Fruit fly (Drosophila melanogaster) whole organism, embryonic: ENCODE results near the gene Reg-2.
A peak's percentile ranks its signal among the peaks of the same experiment; 100 is the strongest.

Source experiments
- Asciz ChIP-seq: fragments of 200-800 bp; sonication (Bioruptor generic); optimal IDR thresholded peaks from 2 replicates; lab custom pipeline; 2017; ENCODE audit warnings: missing biosample characterization, mild to moderate bottlenecking, missing genetic modification characterization, missing genetic modification reagents
- Atf3 ChIP-seq: fragments of 200-800 bp; sonication (Bioruptor generic); optimal IDR thresholded peaks from 3 replicates; lab custom pipeline; 2016; ENCODE audit warnings: missing biosample characterization, missing genetic modification characterization
- BEAF-32 ChIP-seq: fragments of 200-800 bp; sonication (Bioruptor generic); optimal IDR thresholded peaks from 3 replicates; lab custom pipeline; 2017; ENCODE audit warnings: missing biosample characterization, missing genetic modification characterization, mild to moderate bottlenecking, moderate library complexity, missing genetic modification reagents
- Bdp1 ChIP-seq: fragments of 200-800 bp; sonication (Bioruptor generic); optimal IDR thresholded peaks from 3 replicates; lab custom pipeline; 2016; ENCODE audit warnings: missing biosample characterization, missing genetic modification characterization
- Bgb ChIP-seq: fragments of 200-800 bp; sonication (Bioruptor generic); IDR thresholded peaks from 2 replicates; pipeline ENCODE4 v1.3.6; 2022; ENCODE audit warnings: missing biosample characterization, missing genetic modification characterization; ENCODE audit not compliant: partially characterized antibody
- CG10321 ChIP-seq: fragments of 200-800 bp; sonication (Bioruptor generic); IDR thresholded peaks from 2 replicates; pipeline ENCODE4 v1.3.6; 2022; ENCODE audit warnings: missing biosample characterization, missing genetic modification characterization
- CG10366 ChIP-seq: fragments of 200-800 bp; sonication (Bioruptor generic); IDR thresholded peaks from 2 replicates; pipeline ENCODE4 v1.3.6; 2022; ENCODE audit warnings: missing biosample characterization, missing genetic modification characterization
- CG11560 ChIP-seq: fragments of 200-800 bp; sonication (Bioruptor generic); IDR thresholded peaks from 3 replicates; pipeline ENCODE4 v1.3.6; 2022; ENCODE audit warnings: missing biosample characterization, missing genetic modification characterization
- CG13287 ChIP-seq: fragments of 200-800 bp; sonication (Bioruptor generic); IDR thresholded peaks from 2 replicates; pipeline ENCODE4 v1.3.6; 2022; ENCODE audit warnings: missing biosample characterization, missing genetic modification characterization; ENCODE audit not compliant: partially characterized antibody
- CG14667 ChIP-seq: fragments of 200-800 bp; sonication (Bioruptor generic); IDR thresholded peaks from 2 replicates; pipeline ENCODE4 v1.3.6; 2022; ENCODE audit warnings: missing biosample characterization, missing genetic modification characterization
- CG15269 ChIP-seq: fragments of 200-800 bp; sonication (Bioruptor generic); optimal IDR thresholded peaks from 2 replicates; lab custom pipeline; 2018; ENCODE audit warnings: missing biosample characterization, mild to moderate bottlenecking, missing genetic modification characterization, moderate library complexity
- CG1602 ChIP-seq: fragments of 200-800 bp; sonication (Bioruptor generic); optimal IDR thresholded peaks from 3 replicates; lab custom pipeline; 2016; ENCODE audit warnings: missing biosample characterization, missing genetic modification characterization
- CG16863 ChIP-seq: fragments of 200-800 bp; sonication (Bioruptor generic); optimal IDR thresholded peaks from 3 replicates; lab custom pipeline; 2016; ENCODE audit warnings: missing biosample characterization, missing genetic modification characterization
- CG17359 ChIP-seq: fragments of 200-800 bp; sonication (Bioruptor generic); optimal IDR thresholded peaks from 3 replicates; lab custom pipeline; 2018; ENCODE audit warnings: missing biosample characterization, mild to moderate bottlenecking, missing genetic modification characterization, moderate library complexity
- CG17385 ChIP-seq: fragments of 200-800 bp; sonication (Bioruptor generic); optimal IDR thresholded peaks from 3 replicates; lab custom pipeline; 2018; ENCODE audit warnings: missing biosample characterization, mild to moderate bottlenecking, missing genetic modification characterization
- CG17912 ChIP-seq: fragments of 200-800 bp; sonication (Bioruptor generic); optimal IDR thresholded peaks from 2 replicates; lab custom pipeline; 2018; ENCODE audit warnings: missing biosample characterization, mild to moderate bottlenecking, missing genetic modification characterization
- CG18262 ChIP-seq: fragments of 200-800 bp; optimal IDR thresholded peaks from 3 replicates; lab custom pipeline; 2019; ENCODE audit warnings: missing biosample characterization, mild to moderate bottlenecking, missing genetic modification characterization, moderate library complexity
- CG1832 ChIP-seq: fragments of 200-800 bp; sonication (Bioruptor generic); optimal IDR thresholded peaks from 2 replicates; lab custom pipeline; 2017; ENCODE audit warnings: missing biosample characterization, mild to moderate bottlenecking, missing genetic modification characterization, inconsistent platforms
- CG2116 ChIP-seq: fragments of 200-800 bp; sonication (Bioruptor generic); optimal IDR thresholded peaks from 3 replicates; lab custom pipeline; 2018; ENCODE audit warnings: missing biosample characterization, mild to moderate bottlenecking, missing genetic modification characterization
- CG2120 ChIP-seq: fragments of 200-800 bp; sonication (Bioruptor generic); optimal IDR thresholded peaks from 3 replicates; lab custom pipeline; 2016; ENCODE audit warnings: missing biosample characterization, missing genetic modification characterization
- CG30431 ChIP-seq: fragments of 200-800 bp; sonication (Bioruptor generic); optimal IDR thresholded peaks from 2 replicates; lab custom pipeline; 2017; ENCODE audit warnings: missing biosample characterization, missing genetic modification characterization
- CG3838 ChIP-seq: fragments of 200-800 bp; sonication (Bioruptor generic); optimal IDR thresholded peaks from 3 replicates; lab custom pipeline; 2016; ENCODE audit warnings: missing biosample characterization, missing genetic modification characterization
- CG8388 ChIP-seq: fragments of 200-800 bp; sonication (Bioruptor generic); optimal IDR thresholded peaks from 2 replicates; lab custom pipeline; 2019; ENCODE audit warnings: missing biosample characterization, mild to moderate bottlenecking, missing genetic modification characterization, moderate library complexity
- CTCF ChIP-seq: fragments of 200-800 bp; sonication (Bioruptor generic); optimal IDR thresholded peaks from 2 replicates; lab custom pipeline; 2017; ENCODE audit warnings: missing biosample characterization, mild to moderate bottlenecking, missing genetic modification characterization, moderate library complexity
- D19B ChIP-seq: fragments of 200-800 bp; sonication (Bioruptor generic); optimal IDR thresholded peaks from 2 replicates; lab custom pipeline; 2017; ENCODE audit warnings: missing biosample characterization, mild to moderate bottlenecking, missing genetic modification characterization
- Eip74EF ChIP-seq, 2 experiments: fragments of 200-800 bp in 1 of 2; fragments of >200 bp in 1 of 2; sonication (Bioruptor generic) in 1 of 2; optimal IDR thresholded peaks; 2 replicates each; lab custom pipeline; 2017 to 2019; ENCODE audit warnings: missing biosample characterization in 2 of 2, missing genetic modification characterization in 2 of 2, mild to moderate bottlenecking in 1 of 2, moderate library complexity in 1 of 2
- Elba2 ChIP-seq: fragments of 200-800 bp; sonication (Bioruptor generic); optimal IDR thresholded peaks from 3 replicates; lab custom pipeline; 2016; ENCODE audit warnings: missing biosample characterization, missing genetic modification characterization
- HmgD ChIP-seq: fragments of 200-800 bp; sonication (Bioruptor generic); optimal IDR thresholded peaks from 3 replicates; lab custom pipeline; 2016; ENCODE audit warnings: missing biosample characterization, missing genetic modification characterization
- Hr39 ChIP-seq: fragments of >200 bp; optimal IDR thresholded peaks from 2 replicates; lab custom pipeline; 2017
- Lpt ChIP-seq: fragments of >200 bp; optimal IDR thresholded peaks from 2 replicates; lab custom pipeline; 2018; ENCODE audit warnings: missing biosample characterization, missing genetic modification characterization
- Mad ChIP-seq: fragments of 200-800 bp; sonication (Bioruptor generic); optimal IDR thresholded peaks from 2 replicates; lab custom pipeline; 2016; ENCODE audit warnings: missing biosample characterization, missing genetic modification characterization
- NFAT ChIP-seq: fragments of 200-800 bp; sonication (Bioruptor generic); IDR thresholded peaks from 2 replicates; pipeline ENCODE4 v1.3.6; 2022; ENCODE audit warnings: missing biosample characterization, missing genetic modification characterization
- Ptx1 ChIP-seq: fragments of 200-800 bp; sonication (Bioruptor generic); IDR thresholded peaks from 2 replicates; pipeline ENCODE4 v1.3.6; 2022; ENCODE audit warnings: missing biosample characterization, missing genetic modification characterization
- Six4 ChIP-seq: fragments of 200-800 bp; sonication (Bioruptor generic); optimal IDR thresholded peaks from 2 replicates; lab custom pipeline; 2016; ENCODE audit warnings: missing biosample characterization, missing genetic modification characterization
- Vsx1 ChIP-seq: fragments of 200-800 bp; sonication (Bioruptor generic); optimal IDR thresholded peaks from 2 replicates; lab custom pipeline; 2017; ENCODE audit warnings: missing biosample characterization, mild to moderate bottlenecking, missing genetic modification characterization, missing genetic modification reagents
- Xrp1 ChIP-seq: fragments of 200-800 bp; sonication (Bioruptor generic); IDR thresholded peaks from 2 replicates; pipeline ENCODE4 v1.3.6; 2022; ENCODE audit warnings: missing biosample characterization, missing genetic modification characterization
- ato ChIP-seq: fragments of 200-800 bp; sonication (Bioruptor generic); IDR thresholded peaks from 2 replicates; pipeline ENCODE4 v1.3.6; 2022; ENCODE audit warnings: missing biosample characterization, missing genetic modification characterization; ENCODE audit not compliant: partially characterized antibody
- cato ChIP-seq: fragments of 200-800 bp; sonication (Bioruptor generic); optimal IDR thresholded peaks from 2 replicates; lab custom pipeline; 2016; ENCODE audit warnings: missing biosample characterization, missing genetic modification characterization, borderline replicate concordance
- crp ChIP-seq, 2 experiments: fragments of 200-800 bp; sonication (Bioruptor generic); optimal IDR thresholded peaks; 2 replicates in 1 of 2; 3 replicates in 1 of 2; lab custom pipeline; 2017; ENCODE audit warnings: missing biosample characterization in 2 of 2, missing genetic modification characterization in 2 of 2, mild to moderate bottlenecking in 1 of 2, moderate library complexity in 1 of 2
- hth ChIP-seq: fragments of >200 bp; optimal IDR thresholded peaks from 2 replicates; lab custom pipeline; 2017; ENCODE audit warnings: inconsistent platforms
- insv ChIP-seq, 2 experiments: fragments of 200-800 bp; sonication (Bioruptor generic); optimal IDR thresholded peaks; 3 replicates each; lab custom pipeline; 2016 to 2018; ENCODE audit warnings: missing biosample characterization in 2 of 2, missing genetic modification characterization in 2 of 2
- inv ChIP-seq: fragments of 200-800 bp; sonication (Bioruptor generic); IDR thresholded peaks from 2 replicates; pipeline ENCODE4 v1.3.6; 2022; ENCODE audit warnings: missing biosample characterization, missing genetic modification characterization; ENCODE audit not compliant: partially characterized antibody
- lab ChIP-seq: fragments of 200-800 bp; sonication (Bioruptor generic); optimal IDR thresholded peaks from 3 replicates; lab custom pipeline; 2017; ENCODE audit warnings: missing biosample characterization, missing genetic modification characterization, mild to moderate bottlenecking, moderate library complexity, missing genetic modification reagents
- luna ChIP-seq: fragments of 200-800 bp; sonication (Bioruptor generic); optimal IDR thresholded peaks from 2 replicates; lab custom pipeline; 2016; ENCODE audit warnings: missing biosample characterization, missing genetic modification characterization
- nerfin-1 ChIP-seq: fragments of 200-800 bp; sonication (Bioruptor generic); optimal IDR thresholded peaks from 3 replicates; lab custom pipeline; 2019; ENCODE audit warnings: missing biosample characterization, mild to moderate bottlenecking, missing genetic modification characterization, moderate library complexity
- p53 ChIP-seq: fragments of 200-800 bp; sonication (Bioruptor generic); optimal IDR thresholded peaks from 2 replicates; lab custom pipeline; 2016; ENCODE audit warnings: missing biosample characterization, missing genetic modification characterization
- sim ChIP-seq: fragments of 200-800 bp; sonication (Bioruptor generic); IDR thresholded peaks from 2 replicates; pipeline ENCODE4 v1.3.6; 2022; ENCODE audit warnings: missing biosample characterization, missing genetic modification characterization
- tna ChIP-seq: fragments of 200-800 bp; sonication (Bioruptor generic); IDR thresholded peaks from 2 replicates; pipeline ENCODE4 v1.3.6; 2022; ENCODE audit warnings: missing biosample characterization, missing genetic modification characterization; ENCODE audit not compliant: partially characterized antibody
- tx ChIP-seq: fragments of 200-800 bp; sonication (Bioruptor generic); optimal IDR thresholded peaks from 2 replicates; lab custom pipeline; 2016; ENCODE audit warnings: missing biosample characterization, missing genetic modification characterization
- zfh1 ChIP-seq: fragments of 200-800 bp; sonication (Bioruptor generic); IDR thresholded peaks from 3 replicates; pipeline ENCODE4 v1.3.6; 2022; ENCODE audit warnings: missing biosample characterization, missing genetic modification characterization

Gene Reg-2

dm6 chr3L:615425-616046 is 9.2 kb upstream of the Reg-2 start (continued):
- peak; percentile 20 for TF ChIP-seq CG2116
- peak; percentile 90 for TF ChIP-seq CG8388
- no peak for TF ChIP-seq inv (GFP tag; lab: Robert Waterston, UW)
- TF ChIP-seq Atf3 (GFP tag; lab: Kevin White, UChicago): peak; percentile 68
- TF ChIP-seq hth (lab: Kevin White, UChicago): no peak
- TF ChIP-seq Asciz: peak; percentile 89
- TF ChIP-seq CG3838 (GFP tag; lab: Kevin White, UChicago): peak; percentile 78
- peak; percentile 76 for TF ChIP-seq CG17385
- no peak for TF ChIP-seq tna (GFP tag; lab: Robert Waterston, UW)
- no peak for TF ChIP-seq Hr39 (lab: Kevin White, UChicago)
- peak; percentile 92 for TF ChIP-seq Xrp1
- TF ChIP-seq HmgD (GFP tag; lab: Kevin White, UChicago): peak; percentile 55
- peak; percentile 88 for TF ChIP-seq CG1602 (GFP tag; lab: Kevin White, UChicago)
- TF ChIP-seq luna (GFP tag; lab: Kevin White, UChicago): no peak
- peak; percentile 72; the same call in 2 of the 3 replicates for TF ChIP-seq CG11560 (tag; lab: Robert Waterston, UW)
- TF ChIP-seq ato (GFP tag; lab: Robert Waterston, UW): no peak
- TF ChIP-seq Lpt (GFP tag; lab: Kevin White, UChicago): no peak
- TF ChIP-seq CG10321 (GFP tag; lab: Robert Waterston, UW): peak; percentile 34; the same call in 1 of the 2 replicates
- TF ChIP-seq CG17359 (tag; lab: Kevin White, UChicago): peak; percentile 94
- TF ChIP-seq D19B (GFP tag; lab: Kevin White, UChicago): peak; percentile 60
- TF ChIP-seq Bgb (GFP tag; lab: Robert Waterston, UW): no peak
- TF ChIP-seq insv (GFP tag; optimal IDR thresholded peaks at IDR 0.05; lab: Kevin White, UChicago): no peak
- no peak for TF ChIP-seq Elba2
- TF ChIP-seq CG17912: no peak
- TF ChIP-seq Eip74EF (GFP tag; optimal IDR thresholded peaks at IDR 0.05; lab: Kevin White, UChicago): peak in 1 of 2 experiments; percentile 77
- no peak for TF ChIP-seq BEAF-32 (GFP tag; lab: Kevin White, UChicago)
- peak; percentile 87 for TF ChIP-seq lab (GFP tag; lab: Kevin White, UChicago)
- TF ChIP-seq Six4 (GFP tag; lab: Kevin White, UChicago): peak; percentile 74
- peak; percentile 33 for TF ChIP-seq p53 (GFP tag; lab: Kevin White, UChicago)
- no peak for TF ChIP-seq NFAT (GFP tag; lab: Robert Waterston, UW)
- peak; percentile 78 for TF ChIP-seq cato
- no peak for TF ChIP-seq CG13287
- TF ChIP-seq zfh1 (GFP tag; lab: Robert Waterston, UW): peak; percentile 90
- peak in 1 of 2 experiments; percentile 24 for TF ChIP-seq crp (GFP tag; optimal IDR thresholded peaks at IDR 0.05; lab: Kevin White, UChicago)
- peak; percentile 89 for TF ChIP-seq CG16863 (GFP tag; lab: Kevin White, UChicago)
- TF ChIP-seq Ptx1: peak; percentile 93
- peak; percentile 74 for TF ChIP-seq Vsx1 (GFP tag; lab: Kevin White, UChicago)
- peak; percentile 68 for TF ChIP-seq nerfin-1 (tag; lab: Kevin White, UChicago)
- peak; percentile 69 for TF ChIP-seq CG2120 (GFP tag; lab: Kevin White, UChicago)
- peak; percentile 89 for TF ChIP-seq CG15269 (tag; lab: Kevin White, UChicago)
- peak; percentile 73 for TF ChIP-seq CG30431
- peak; percentile 83 for TF ChIP-seq tx (GFP tag; lab: Kevin White, UChicago)
- no peak for TF ChIP-seq CG1832 (GFP tag; lab: Kevin White, UChicago)
- TF ChIP-seq CG10366 (GFP tag; lab: Robert Waterston, UW): peak; percentile 90
- TF ChIP-seq Bdp1 (GFP tag; lab: Kevin White, UChicago): peak; percentile 73
- peak; percentile 69 for TF ChIP-seq CG14667 (GFP tag; lab: Robert Waterston, UW)
- peak; percentile 87 for TF ChIP-seq sim (GFP tag; lab: Robert Waterston, UW)
- TF ChIP-seq Mad: peak; percentile 71
- peak; percentile 90 for TF ChIP-seq CG18262 (tag; lab: Kevin White, UChicago)
- peak; percentile 44 for TF ChIP-seq CTCF (GFP tag; lab: Kevin White, UChicago)
